Fruit fly (Drosophila melanogaster): ENCODE data around the gene CG11970.

dm6 chr3R:8956333-8956732 lies 28.2 kb upstream of the CG11970 start:
- no peak for TF ChIP-seq CG11294 (GFP tag; IDR thresholded peaks at IDR 0.05)
- no peak for TF ChIP-seq Lpt (GFP tag; optimal IDR thresholded peaks at IDR 0.05)
- no peak for TF ChIP-seq pdm3 (GFP tag; optimal IDR thresholded peaks at IDR 0.05)
- TF ChIP-seq Sox14 (GFP tag; optimal IDR thresholded peaks at IDR 0.05) = no peak
